Worm (Caenorhabditis elegans) whole organism, L1 larva: Measurements from ENCODE around the gene glna-1.

Experiments used
- aha-1 ChIP-seq: fragments of 150-350 bp; optimal IDR thresholded peaks from 2 replicates; lab custom pipeline; 2014; ENCODE audit warnings: missing biosample characterization, missing genetic modification characterization
- blmp-1 ChIP-seq: fragments of 150-350 bp; optimal IDR thresholded peaks from 2 replicates; lab custom pipeline; 2014; ENCODE audit warnings: missing biosample characterization, missing genetic modification characterization
- ceh-82 ChIP-seq, 3 experiments: fragments of 150-350 bp in 1 of 3; sonication (generic microtip) in 2 of 3; optimal IDR thresholded peaks; 2 replicates each; lab custom pipeline; 2014 to 2017; ENCODE audit warnings: missing biosample characterization in 3 of 3, missing genetic modification characterization in 3 of 3
- dpl-1 ChIP-seq, 3 experiments: fragments of 150-350 bp in 2 of 3; sonication (generic microtip) in 1 of 3; optimal IDR thresholded peaks; 2 replicates each; lab custom pipeline; 2014 to 2017; ENCODE audit warnings: missing biosample characterization in 3 of 3, missing genetic modification characterization in 3 of 3, missing genetic modification reagents in 3 of 3
- elt-2 ChIP-seq: sonication (generic microtip); optimal IDR thresholded peaks from 2 replicates; lab custom pipeline; 2016; ENCODE audit warnings: missing genetic modification characterization, mild to moderate bottlenecking, inconsistent platforms, missing compliant biosample characterization, missing genetic modification reagents
- elt-3 ChIP-seq, 6 experiments: fragments of 150-350 bp in 1 of 6; sonication (generic microtip); optimal IDR thresholded peaks; 2 replicates each; lab custom pipeline; 2017 to 2018; ENCODE audit warnings: missing biosample characterization in 6 of 6, missing genetic modification characterization in 6 of 6, inconsistent platforms in 1 of 6
- isw-1 ChIP-seq: fragments of 200-800 bp; sonication (Bioruptor generic); IDR thresholded peaks from 2 replicates; pipeline ENCODE4 v1.3.6; 2022; ENCODE audit warnings: missing genetic modification characterization, missing compliant biosample characterization
- lin-14 ChIP-seq: fragments of 200-800 bp; sonication (Bioruptor generic); optimal IDR thresholded peaks from 2 replicates; lab custom pipeline; 2018; ENCODE audit warnings: mild to moderate bottlenecking, missing genetic modification characterization, moderate library complexity, missing compliant biosample characterization
- lin-35 ChIP-seq, 2 experiments: fragments of 150-350 bp; optimal IDR thresholded peaks; 2 replicates each; lab custom pipeline; 2014; ENCODE audit warnings: missing biosample characterization in 2 of 2, missing genetic modification characterization in 2 of 2, missing genetic modification reagents in 2 of 2
- mep-1 ChIP-seq: fragments of 150-350 bp; optimal IDR thresholded peaks from 2 replicates; lab custom pipeline; 2014; ENCODE audit warnings: missing biosample characterization, missing genetic modification characterization
- nhr-19 ChIP-seq: fragments of 200-800 bp; sonication (Bioruptor generic); conservative IDR thresholded peaks from 2 replicates; pipeline ENCODE4 v1.3.6; 2022; ENCODE audit warnings: missing genetic modification characterization, missing compliant biosample characterization
- nhr-20 ChIP-seq: sonication (generic microtip); optimal IDR thresholded peaks from 2 replicates; lab custom pipeline; 2016; ENCODE audit warnings: mild to moderate bottlenecking, missing genetic modification characterization, missing compliant biosample characterization
- nhr-237 ChIP-seq: fragments of 150-350 bp; optimal IDR thresholded peaks from 2 replicates; lab custom pipeline; 2014; ENCODE audit warnings: missing biosample characterization, missing genetic modification characterization
- nhr-28 ChIP-seq: fragments of 150-350 bp; optimal IDR thresholded peaks from 2 replicates; lab custom pipeline; 2014; ENCODE audit warnings: missing biosample characterization, missing genetic modification characterization
- nhr-76 ChIP-seq: sonication (generic microtip); optimal IDR thresholded peaks from 2 replicates; lab custom pipeline; 2017; ENCODE audit warnings: missing biosample characterization, missing genetic modification characterization
- nhr-77 ChIP-seq: fragments of 150-350 bp; optimal IDR thresholded peaks from 2 replicates; lab custom pipeline; 2014; ENCODE audit warnings: missing biosample characterization, missing genetic modification characterization
- nhr-85 ChIP-seq: sonication (generic microtip); peaks from one replicate; lab custom pipeline; 2016; ENCODE audit warnings: missing genetic modification characterization, inconsistent platforms, missing compliant biosample characterization
- snu-23 ChIP-seq: sonication (generic microtip); optimal IDR thresholded peaks from 2 replicates; lab custom pipeline; 2016; ENCODE audit warnings: missing genetic modification characterization, missing compliant biosample characterization
- swsn-7 ChIP-seq: sonication (generic microtip); optimal IDR thresholded peaks from 2 replicates; lab custom pipeline; 2016; ENCODE audit warnings: missing genetic modification characterization, missing compliant biosample characterization
- unc-86 ChIP-seq: sonication (generic microtip); optimal IDR thresholded peaks from 2 replicates; lab custom pipeline; 2016; ENCODE audit warnings: missing genetic modification characterization, missing compliant biosample characterization
- unc-98 ChIP-seq: fragments of 200-800 bp; sonication (Bioruptor generic); IDR thresholded peaks from 2 replicates; pipeline ENCODE4 v1.3.6; 2022; ENCODE audit warnings: missing genetic modification characterization, missing compliant biosample characterization

glna-1 gene

DNA sequence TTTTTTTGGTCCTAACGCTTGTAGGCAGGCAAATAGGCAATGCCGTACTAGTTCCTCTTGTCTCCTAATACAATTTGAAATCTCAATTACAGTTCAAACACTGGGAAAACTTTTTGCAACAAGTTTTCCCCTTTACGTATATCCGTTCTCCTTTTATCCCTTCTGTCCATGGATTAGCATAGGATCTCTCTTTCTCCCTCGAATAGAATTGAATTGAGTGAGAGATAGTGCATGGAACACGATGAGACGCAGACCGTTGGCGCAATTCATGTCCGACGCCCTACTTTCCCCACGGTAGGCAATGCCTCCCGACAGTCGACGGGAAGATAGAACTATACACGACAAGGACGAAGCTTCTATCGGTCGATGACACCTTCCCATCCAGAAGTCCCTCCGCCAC, 55.2 kb downstream of the glna-1 start, which contains the start of gene hhat-1:
hhat-1 (plus strand) TSS at position 301 of the 400 bp plus-strand sequence.
- no peak for TF ChIP-seq nhr-237
- peak; percentile 71 for TF ChIP-seq blmp-1

DNA sequence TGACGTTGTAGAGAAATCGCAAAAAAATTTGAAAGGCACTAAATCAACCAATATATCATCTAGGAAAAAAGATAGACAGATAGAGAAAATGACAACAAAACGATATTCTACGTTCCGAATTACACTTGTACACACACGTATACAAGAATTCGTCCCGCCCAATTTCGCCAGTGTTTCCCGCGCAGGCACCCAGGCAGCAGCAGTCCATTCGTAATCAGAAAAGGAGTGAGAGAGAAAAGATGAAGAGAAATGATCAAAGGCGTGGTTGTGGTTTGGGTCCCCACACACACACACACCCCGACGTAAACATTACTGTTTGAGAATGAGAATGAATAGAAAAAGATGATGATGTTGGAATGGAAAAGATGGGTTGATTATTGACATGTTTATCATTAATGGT, 59.7 kb downstream of the glna-1 start:
- TF ChIP-seq aha-1 (tag; lab: Kevin White, UChicago) (no peak), elt-2 (tag; lab: Kevin White, UChicago) (no peak), nhr-85 (tag; lab: Kevin White, UChicago) (peak; percentile 84), lin-35 (GFP tag; optimal IDR thresholded peaks at IDR 0.05; lab: Kevin White, UChicago) (peak in 1 of 2 experiments; percentile 11), blmp-1 (peak; percentile 86), dpl-1 (GFP tag; optimal IDR thresholded peaks at IDR 0.05; lab: Kevin White, UChicago) (no peak), nhr-20 (peak; percentile 36), nhr-76 (tag; lab: Kevin White, UChicago) (no peak), lin-14 (peak; percentile 77), unc-98 (GFP tag; lab: Robert Waterston, UW) (no peak), elt-3 (tag; optimal IDR thresholded peaks at IDR 0.05; lab: Kevin White, UChicago) (peak in 4 of 6 experiments; percentile 6 to 51 (median 46)), isw-1 (no peak), snu-23 (GFP tag; lab: Kevin White, UChicago) (peak; percentile 40)

DNA sequence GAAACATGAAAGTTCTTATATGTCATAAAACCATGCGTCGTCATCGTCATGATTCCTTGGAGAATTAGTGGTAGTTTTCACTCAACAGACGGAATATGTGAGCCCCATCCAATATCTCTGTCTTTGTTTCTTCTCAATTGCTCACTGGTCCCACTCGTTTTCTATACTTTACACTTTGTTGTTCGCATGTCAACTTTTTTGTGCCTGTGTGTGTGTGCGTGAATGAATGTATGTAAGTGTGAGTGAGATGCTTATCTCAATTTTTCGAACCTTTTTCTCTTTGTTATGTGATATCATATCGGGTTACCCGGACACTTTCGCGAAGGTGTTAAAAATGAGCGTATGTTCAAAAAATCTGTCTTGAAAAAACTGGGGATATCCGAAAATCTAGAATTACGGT, 61.2 kb downstream of the glna-1 start:
- TF ChIP-seq nhr-19 (GFP tag; lab: Robert Waterston, UW), result no peak
- no peak for TF ChIP-seq nhr-77 (tag; lab: Kevin White, UChicago)
- TF ChIP-seq nhr-76 (tag; lab: Kevin White, UChicago), result no peak
- no peak for TF ChIP-seq swsn-7 (tag; lab: Kevin White, UChicago)
- TF ChIP-seq nhr-28 (tag; lab: Kevin White, UChicago), result no peak
- peak; percentile 52 for TF ChIP-seq lin-14
- no peak for TF ChIP-seq ceh-82 (tag; optimal IDR thresholded peaks at IDR 0.05; lab: Kevin White, UChicago)
- no peak for TF ChIP-seq unc-86
- no peak for TF ChIP-seq mep-1 (tag; lab: Kevin White, UChicago)
